Fruit fly (Drosophila melanogaster) whole organism, pupa: ENCODE measurements around the gene CG1806.
A peak's percentile ranks its signal among the peaks of the same experiment; 100 is the strongest.

Source experiments
- CG10348 ChIP-seq: fragments of 200-800 bp; sonication (Bioruptor generic); IDR thresholded peaks from 2 replicates; pipeline ENCODE4 v1.3.6; 2022; ENCODE audit warnings: missing biosample characterization, missing genetic modification characterization
- CG12605 ChIP-seq: fragments of 200-800 bp; sonication (Bioruptor generic); IDR thresholded peaks from 2 replicates; pipeline ENCODE4 v1.3.6; 2022; ENCODE audit warnings: missing biosample characterization, missing genetic modification characterization
- CG13204 ChIP-seq: fragments of 200-800 bp; sonication (Bioruptor generic); optimal IDR thresholded peaks from 2 replicates; lab custom pipeline; 2018; ENCODE audit warnings: missing biosample characterization, mild to moderate bottlenecking, missing genetic modification characterization, moderate library complexity
- CG14655 ChIP-seq: fragments of 200-800 bp; sonication (Bioruptor generic); optimal IDR thresholded peaks from 3 replicates; lab custom pipeline; 2017; ENCODE audit warnings: mild to moderate bottlenecking, missing biosample characterization, missing genetic modification reagents, missing genetic modification characterization
- CG15710 ChIP-seq: fragments of 200-800 bp; sonication (Bioruptor generic); optimal IDR thresholded peaks from 2 replicates; lab custom pipeline; 2018; ENCODE audit warnings: missing biosample characterization, mild to moderate bottlenecking, missing genetic modification characterization, moderate library complexity
- CG17806 ChIP-seq: fragments of 200-800 bp; sonication (Bioruptor generic); optimal IDR thresholded peaks from 2 replicates; lab custom pipeline; 2018; ENCODE audit warnings: missing biosample characterization, mild to moderate bottlenecking, missing genetic modification characterization, moderate library complexity
- CG32121 ChIP-seq: fragments of 200-800 bp; sonication (Bioruptor generic); IDR thresholded peaks from 2 replicates; pipeline ENCODE4 v1.3.6; 2022; ENCODE audit warnings: missing biosample characterization, missing genetic modification characterization
- CG34367 ChIP-seq: fragments of 200-800 bp; sonication (Bioruptor generic); optimal IDR thresholded peaks from 2 replicates; lab custom pipeline; 2018; ENCODE audit warnings: missing biosample characterization, mild to moderate bottlenecking, missing genetic modification characterization
- CG4496 ChIP-seq: fragments of 200-800 bp; sonication (Bioruptor generic); IDR thresholded peaks from 3 replicates; pipeline ENCODE4 v1.3.6; 2022; ENCODE audit warnings: missing biosample characterization, missing genetic modification characterization
- CG8159 ChIP-seq: fragments of 200-800 bp; sonication (Bioruptor generic); optimal IDR thresholded peaks from 3 replicates; lab custom pipeline; 2018; ENCODE audit warnings: missing biosample characterization, mild to moderate bottlenecking, missing genetic modification characterization, moderate library complexity
- CG8301 ChIP-seq: fragments of 200-800 bp; sonication (Bioruptor generic); optimal IDR thresholded peaks from 2 replicates; lab custom pipeline; 2018; ENCODE audit warnings: missing biosample characterization, mild to moderate bottlenecking, missing genetic modification characterization
- CG9948 ChIP-seq: fragments of 200-800 bp; sonication (Bioruptor generic); optimal IDR thresholded peaks from 2 replicates; lab custom pipeline; 2018; ENCODE audit warnings: missing biosample characterization, mild to moderate bottlenecking, missing genetic modification characterization, moderate library complexity
- D1 ChIP-seq: fragments of 200-800 bp; sonication (Bioruptor generic); optimal IDR thresholded peaks from 2 replicates; lab custom pipeline; 2018; ENCODE audit warnings: missing biosample characterization, mild to moderate bottlenecking, missing genetic modification characterization, moderate library complexity
- EcR ChIP-seq: fragments of 200-800 bp; sonication (Bioruptor generic); optimal IDR thresholded peaks from 3 replicates; lab custom pipeline; 2019; ENCODE audit warnings: missing biosample characterization, missing genetic modification characterization, mild to moderate bottlenecking, moderate library complexity, missing genetic modification reagents
- Ets98B ChIP-seq: fragments of 200-800 bp; sonication (Bioruptor generic); IDR thresholded peaks from 2 replicates; pipeline ENCODE4 v1.3.6; 2022; ENCODE audit warnings: missing biosample characterization, missing genetic modification characterization
- Pif1A ChIP-seq: fragments of 200-800 bp; sonication (Bioruptor generic); optimal IDR thresholded peaks from 3 replicates; lab custom pipeline; 2016; ENCODE audit warnings: missing biosample characterization, missing genetic modification characterization
- Pif1B ChIP-seq: fragments of 200-800 bp; sonication (Bioruptor generic); optimal IDR thresholded peaks from 3 replicates; lab custom pipeline; 2016; ENCODE audit warnings: missing biosample characterization, missing genetic modification characterization
- Snoo ChIP-seq: fragments of 200-800 bp; sonication (Bioruptor generic); optimal IDR thresholded peaks from 3 replicates; lab custom pipeline; 2017; ENCODE audit warnings: missing biosample characterization, mild to moderate bottlenecking, missing genetic modification characterization, inconsistent platforms
- fd96Ca ChIP-seq: fragments of 200-800 bp; sonication (Bioruptor generic); IDR thresholded peaks from 3 replicates; pipeline ENCODE4 v1.3.6; 2022; ENCODE audit warnings: missing biosample characterization, missing genetic modification characterization
- gl ChIP-seq: fragments of 200-800 bp; sonication (Bioruptor generic); optimal IDR thresholded peaks from 2 replicates; lab custom pipeline; 2018; ENCODE audit warnings: missing biosample characterization, mild to moderate bottlenecking, missing genetic modification characterization
- rn ChIP-seq: fragments of 200-800 bp; sonication (Bioruptor generic); IDR thresholded peaks from 2 replicates; pipeline ENCODE4 v1.3.6; 2022; ENCODE audit warnings: missing biosample characterization, missing genetic modification characterization

The CG1806 gene

DNA sequence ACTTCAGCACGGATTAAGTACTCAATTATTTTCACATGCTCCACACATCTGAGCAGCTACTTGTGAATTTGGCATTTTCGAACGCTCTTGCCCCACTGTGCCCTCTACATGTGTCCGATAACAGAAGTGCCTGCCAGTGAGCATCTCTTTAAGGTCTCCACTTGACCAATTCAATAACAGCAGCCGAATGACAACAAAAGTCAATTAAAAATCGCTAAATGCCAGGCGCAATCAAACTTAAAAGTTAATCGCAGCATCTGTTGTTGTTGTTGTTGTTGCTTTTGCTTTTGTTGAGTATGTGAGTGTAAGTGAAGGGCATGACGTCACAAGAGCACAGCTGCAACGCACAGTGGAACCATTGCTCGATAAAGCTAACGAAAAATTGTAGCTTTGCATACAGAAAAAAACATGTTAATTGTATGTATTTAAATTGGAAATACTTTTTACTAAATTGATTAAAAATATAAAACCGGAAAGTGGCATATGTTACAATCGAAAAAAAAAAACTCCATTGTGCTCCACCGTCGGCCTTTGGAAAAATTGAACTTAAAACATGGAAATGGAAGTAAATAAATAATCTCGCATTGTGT lies 7.9 kb downstream of the CG1806 start:
- TF ChIP-seq fd96Ca (no peak), rn (GFP tag; lab: Robert Waterston, UW) (no peak), CG8159 (peak; percentile 64), CG32121 (peak; percentile 48), EcR (peak; percentile 69), Snoo (tag; lab: Kevin White, UChicago) (peak; percentile 65), CG17806 (tag; lab: Kevin White, UChicago) (peak; percentile 55), CG12605 (GFP tag; lab: Robert Waterston, UW) (peak; percentile 52; the same call in 1 of the 2 replicates), CG4496 (GFP tag; lab: Robert Waterston, UW) (0 out of 3 replicates have a peak, but pooled peaks have one; percentile 30), gl (tag; lab: Kevin White, UChicago) (peak; percentile 35), Pif1A (peak; percentile 70), CG9948 (tag; lab: Kevin White, UChicago) (peak; percentile 28), Pif1B (GFP tag; lab: Kevin White, UChicago) (peak; percentile 77), CG8301 (tag; lab: Kevin White, UChicago) (peak; percentile 20), CG13204 (GFP tag; lab: Kevin White, UChicago) (no peak), CG14655 (GFP tag; lab: Kevin White, UChicago) (no peak), Ets98B (GFP tag; lab: Robert Waterston, UW) (peak; percentile 63), CG15710 (peak; percentile 45), D1 (tag; lab: Kevin White, UChicago) (no peak), CG34367 (tag; lab: Kevin White, UChicago) (peak; percentile 37), CG10348 (GFP tag; lab: Robert Waterston, UW) (no peak)

DNA sequence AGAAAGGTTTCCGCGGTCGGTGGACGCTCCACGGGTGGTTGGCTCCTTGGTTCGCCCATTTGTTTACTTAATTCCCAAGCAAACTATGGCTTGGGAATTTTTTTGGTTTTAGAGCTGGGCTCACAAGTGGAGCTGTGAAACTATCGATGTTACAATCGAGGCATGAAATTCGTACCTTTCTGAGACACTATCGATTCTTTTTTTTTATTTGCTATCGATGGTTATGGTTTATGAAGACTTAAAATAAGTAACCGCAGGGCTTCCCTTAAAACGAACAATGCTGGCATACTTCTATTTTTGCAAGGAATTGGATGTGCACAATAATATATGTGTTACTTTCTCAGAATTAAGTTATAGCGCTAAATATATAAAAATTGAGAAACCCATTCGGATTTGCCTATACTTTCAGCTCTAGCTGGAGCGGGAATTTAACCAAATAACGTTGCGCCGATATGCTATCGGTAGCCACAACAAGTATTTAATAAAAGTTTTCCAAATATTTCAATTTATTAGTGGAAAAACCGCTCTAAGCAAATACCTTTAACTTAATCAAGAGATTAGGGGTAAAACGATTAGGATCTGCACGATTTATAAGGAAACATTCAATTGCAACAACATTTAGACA lies 11.0 kb downstream of the CG1806 start, which contains the start of gene Chrac-16:
Gene Chrac-16, minus strand, starts transcription at position 147 of the 625 bp plus-strand sequence.
- TF ChIP-seq CG12605 (GFP tag; lab: Robert Waterston, UW) (no peak), CG14655 (GFP tag; lab: Kevin White, UChicago) (no peak), D1 (tag; lab: Kevin White, UChicago) (no peak), CG8301 (tag; lab: Kevin White, UChicago) (no peak), CG34367 (tag; lab: Kevin White, UChicago) (no peak), CG32121 (no peak), CG8159 (no peak), fd96Ca (no peak), CG13204 (GFP tag; lab: Kevin White, UChicago) (no peak), gl (tag; lab: Kevin White, UChicago) (no peak), EcR (no peak), rn (GFP tag; lab: Robert Waterston, UW) (no peak), Ets98B (GFP tag; lab: Robert Waterston, UW) (no peak), Pif1A (no peak)

dm6 chrX:12018440-12019101 lies 11.6 kb downstream of the CG1806 start, which contains the start of gene Lsm12a:
Lsm12a (plus strand) TSS chrX:12018640.
- TF ChIP-seq CG14655 (GFP tag; lab: Kevin White, UChicago) (no peak), Ets98B (GFP tag; lab: Robert Waterston, UW) (no peak), EcR (no peak), CG12605 (GFP tag; lab: Robert Waterston, UW) (no peak), CG34367 (tag; lab: Kevin White, UChicago) (no peak), CG15710 (no peak), CG8159 (no peak), CG4496 (GFP tag; lab: Robert Waterston, UW) (no peak), fd96Ca (no peak), CG8301 (tag; lab: Kevin White, UChicago) (no peak)

DNA sequence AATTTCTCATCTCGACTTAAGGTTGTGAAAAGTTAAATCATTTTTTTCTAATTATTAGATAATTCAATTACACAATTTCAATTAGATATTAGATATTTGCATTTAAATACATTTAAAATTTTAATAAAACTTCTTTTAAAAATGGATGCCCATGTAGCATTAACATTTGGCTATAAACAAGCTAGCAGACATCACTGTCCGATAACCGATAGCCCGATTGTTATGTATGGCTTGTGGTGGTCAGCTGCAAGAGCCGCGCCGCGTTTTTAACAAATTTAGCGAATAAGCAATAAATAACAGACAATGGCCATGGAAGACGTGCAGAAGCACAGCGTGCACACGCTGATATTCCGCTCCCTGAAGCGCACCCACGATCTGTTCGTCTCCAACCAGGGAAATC lies 13.9 kb downstream of the CG1806 start, which contains the start of gene Tango4:
Gene Tango4, plus strand, starts transcription at position 212 of the 400 bp plus-strand sequence.
- TF ChIP-seq CG34367 (tag; lab: Kevin White, UChicago) (no peak), Pif1B (GFP tag; lab: Kevin White, UChicago) (no peak), Ets98B (GFP tag; lab: Robert Waterston, UW) (no peak), CG15710 (no peak), CG10348 (GFP tag; lab: Robert Waterston, UW) (no peak), Snoo (tag; lab: Kevin White, UChicago) (no peak)
- TF ChIP-seq, all 21 proteins: peak for 0

dm6 chrX:12021750-12022149 lies 14.8 kb downstream of the CG1806 start:
- TF ChIP-seq fd96Ca (no peak), CG14655 (GFP tag; lab: Kevin White, UChicago) (no peak), CG9948 (tag; lab: Kevin White, UChicago) (no peak), Pif1B (GFP tag; lab: Kevin White, UChicago) (no peak), gl (tag; lab: Kevin White, UChicago) (no peak), D1 (tag; lab: Kevin White, UChicago) (no peak)
